Worm (Caenorhabditis elegans) whole organism, L1 larva: ENCODE data around the gene W04B5.5.

ENCODE experiments used
- egl-27 ChIP-seq, 2 experiments: fragments of 150-350 bp in 1 of 2; sonication (generic microtip); optimal IDR thresholded peaks; 3 replicates each; lab custom pipeline; 2017 to 2018; ENCODE audit warnings: missing biosample characterization in 2 of 2, missing genetic modification characterization in 2 of 2, missing genetic modification reagents in 2 of 2
- elt-3 ChIP-seq, 6 experiments: fragments of 150-350 bp in 1 of 6; sonication (generic microtip); optimal IDR thresholded peaks; 2 replicates each; lab custom pipeline; 2017 to 2018; ENCODE audit warnings: missing biosample characterization in 6 of 6, missing genetic modification characterization in 6 of 6, inconsistent platforms in 1 of 6
- lir-3 ChIP-seq: sonication (generic microtip); optimal IDR thresholded peaks from 2 replicates; lab custom pipeline; 2016; ENCODE audit warnings: mild to moderate bottlenecking, missing genetic modification characterization, moderate library complexity, missing compliant biosample characterization; ENCODE audit not compliant: poor library complexity
- nhr-237 ChIP-seq: fragments of 150-350 bp; optimal IDR thresholded peaks from 2 replicates; lab custom pipeline; 2014; ENCODE audit warnings: missing biosample characterization, missing genetic modification characterization
- nhr-28 ChIP-seq: fragments of 150-350 bp; optimal IDR thresholded peaks from 2 replicates; lab custom pipeline; 2014; ENCODE audit warnings: missing biosample characterization, missing genetic modification characterization
- nhr-76 ChIP-seq: sonication (generic microtip); optimal IDR thresholded peaks from 2 replicates; lab custom pipeline; 2017; ENCODE audit warnings: missing biosample characterization, missing genetic modification characterization
- unc-98 ChIP-seq: fragments of 200-800 bp; sonication (Bioruptor generic); IDR thresholded peaks from 2 replicates; pipeline ENCODE4 v1.3.6; 2022; ENCODE audit warnings: missing genetic modification characterization, missing compliant biosample characterization

DNA sequence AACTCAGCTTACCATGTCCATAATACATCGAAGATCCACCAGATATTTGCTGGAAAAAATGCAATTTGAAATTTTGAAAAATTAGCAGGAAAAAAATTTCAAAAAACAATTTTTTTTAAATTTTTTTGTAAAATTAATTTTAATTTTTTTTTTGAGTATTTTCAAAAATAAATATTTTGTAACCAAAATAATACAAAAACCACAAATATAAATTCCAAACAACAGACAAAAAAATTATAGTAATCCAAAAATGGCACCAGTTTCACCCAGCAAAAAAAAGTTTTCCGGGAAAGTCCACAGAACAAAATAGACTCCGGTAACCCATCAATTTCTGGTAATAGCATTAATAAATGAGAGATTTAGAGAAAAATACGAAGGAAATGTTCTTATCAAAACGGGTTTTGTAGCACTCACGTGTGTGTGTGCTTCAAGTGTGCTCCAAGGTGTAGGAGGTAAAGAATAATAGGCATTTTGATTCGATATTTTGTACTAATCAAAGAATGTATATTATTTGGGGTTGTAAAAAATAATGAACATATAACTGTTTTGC, 36.8 kb upstream of the W04B5.5 start, which contains the start of gene nhr-121:
- TF ChIP-seq unc-98 (GFP tag; lab: Robert Waterston, UW), result no peak
- no peak for TF ChIP-seq nhr-237 (tag; lab: Kevin White, UChicago)
- no peak for TF ChIP-seq egl-27 (tag; optimal IDR thresholded peaks at IDR 0.05; lab: Kevin White, UChicago)
- TF ChIP-seq elt-3 (tag; optimal IDR thresholded peaks at IDR 0.05; lab: Kevin White, UChicago), result no peak
- no peak for TF ChIP-seq nhr-76 (tag; lab: Kevin White, UChicago)
- TF ChIP-seq lir-3 (tag; lab: Kevin White, UChicago), result no peak
- TF ChIP-seq nhr-28 (tag; lab: Kevin White, UChicago), result no peak
